Fruit fly (Drosophila melanogaster) whole organism, embryonic: ENCODE results near the gene Rab19.

Source experiments
- CG10267 ChIP-seq: fragments of 200-800 bp; sonication (Bioruptor generic); optimal IDR thresholded peaks from 2 replicates; lab custom pipeline; 2018; ENCODE audit warnings: missing biosample characterization, mild to moderate bottlenecking, missing genetic modification characterization, moderate library complexity
- CG11456 ChIP-seq: fragments of 200-800 bp; sonication (Bioruptor generic); IDR thresholded peaks from 3 replicates; pipeline ENCODE4 v1.3.6; 2022; ENCODE audit warnings: missing biosample characterization, missing genetic modification characterization
- CG12391 ChIP-seq: fragments of 200-800 bp; sonication (Bioruptor generic); optimal IDR thresholded peaks from 3 replicates; lab custom pipeline; 2018; ENCODE audit warnings: missing biosample characterization, mild to moderate bottlenecking, missing genetic modification characterization, moderate library complexity
- CG12744 ChIP-seq: fragments of 200-800 bp; sonication (Bioruptor generic); optimal IDR thresholded peaks from 2 replicates; lab custom pipeline; 2016; ENCODE audit warnings: missing biosample characterization, missing genetic modification characterization
- CG14710 ChIP-seq: fragments of 200-800 bp; sonication (Bioruptor generic); optimal IDR thresholded peaks from 3 replicates; lab custom pipeline; 2019; ENCODE audit warnings: missing biosample characterization, mild to moderate bottlenecking, missing genetic modification characterization, moderate library complexity
- CG15696 ChIP-seq: fragments of 200-800 bp; sonication (Bioruptor generic); optimal IDR thresholded peaks from 2 replicates; lab custom pipeline; 2019; ENCODE audit warnings: missing biosample characterization, mild to moderate bottlenecking, missing genetic modification characterization, moderate library complexity
- CG16815 ChIP-seq: fragments of 200-800 bp; sonication (Bioruptor generic); optimal IDR thresholded peaks from 3 replicates; lab custom pipeline; 2017; ENCODE audit warnings: missing biosample characterization, mild to moderate bottlenecking, missing genetic modification characterization
- CG3065 ChIP-seq: fragments of 200-800 bp; sonication (Bioruptor generic); optimal IDR thresholded peaks from 2 replicates; lab custom pipeline; 2016; ENCODE audit warnings: missing biosample characterization, missing genetic modification characterization
- CG4617 ChIP-seq: fragments of 200-800 bp; sonication (Bioruptor generic); optimal IDR thresholded peaks from 3 replicates; lab custom pipeline; 2016; ENCODE audit warnings: missing biosample characterization, missing genetic modification characterization, borderline replicate concordance
- CG4820 ChIP-seq: fragments of 200-800 bp; sonication (Bioruptor generic); optimal IDR thresholded peaks from 3 replicates; lab custom pipeline; 2016; ENCODE audit warnings: missing biosample characterization, missing genetic modification characterization
- CG5245 ChIP-seq: fragments of 200-800 bp; sonication (Bioruptor generic); optimal IDR thresholded peaks from 3 replicates; lab custom pipeline; 2016; ENCODE audit warnings: missing biosample characterization, missing genetic modification characterization
- CG6765 ChIP-seq: fragments of 200-800 bp; sonication (Bioruptor generic); optimal IDR thresholded peaks from 3 replicates; lab custom pipeline; 2017; ENCODE audit warnings: missing biosample characterization, mild to moderate bottlenecking, missing genetic modification characterization
- CG7556 ChIP-seq: fragments of 200-800 bp; sonication (Bioruptor generic); optimal IDR thresholded peaks from 2 replicates; lab custom pipeline; 2017; ENCODE audit warnings: missing biosample characterization, mild to moderate bottlenecking, missing genetic modification characterization
- CG9727 ChIP-seq: fragments of 200-800 bp; sonication (Bioruptor generic); optimal IDR thresholded peaks from 3 replicates; lab custom pipeline; 2017; ENCODE audit warnings: missing biosample characterization, mild to moderate bottlenecking, missing genetic modification characterization
- CTCF ChIP-seq: fragments of 200-800 bp; sonication (Bioruptor generic); optimal IDR thresholded peaks from 2 replicates; lab custom pipeline; 2017; ENCODE audit warnings: missing biosample characterization, mild to moderate bottlenecking, missing genetic modification characterization, moderate library complexity
- CoRest ChIP-seq: fragments of 200-800 bp; sonication (Bioruptor generic); optimal IDR thresholded peaks from 3 replicates; lab custom pipeline; 2018; ENCODE audit warnings: missing biosample characterization, mild to moderate bottlenecking, missing genetic modification characterization, moderate library complexity
- Dad ChIP-seq: fragments of 200-800 bp; sonication (Bioruptor generic); optimal IDR thresholded peaks from 3 replicates; lab custom pipeline; 2016; ENCODE audit warnings: missing biosample characterization, missing genetic modification characterization
- Dek ChIP-seq: fragments of 200-800 bp; sonication (Bioruptor generic); optimal IDR thresholded peaks from 3 replicates; lab custom pipeline; 2019; ENCODE audit warnings: missing biosample characterization, mild to moderate bottlenecking, missing genetic modification characterization, moderate library complexity
- Dip3 ChIP-seq: fragments of 200-800 bp; sonication (Bioruptor generic); optimal IDR thresholded peaks from 3 replicates; lab custom pipeline; 2016; ENCODE audit warnings: missing biosample characterization, missing genetic modification characterization
- Fer1 ChIP-seq: fragments of 200-800 bp; sonication (Bioruptor generic); optimal IDR thresholded peaks from 2 replicates; lab custom pipeline; 2017; ENCODE audit warnings: missing biosample characterization, mild to moderate bottlenecking, missing genetic modification characterization
- Hr51 ChIP-seq, 2 experiments: fragments of 200-800 bp; sonication (Bioruptor generic); optimal IDR thresholded peaks; 2 replicates in 1 of 2; 3 replicates in 1 of 2; lab custom pipeline; 2016 to 2018; ENCODE audit warnings: missing biosample characterization in 2 of 2, missing genetic modification characterization in 2 of 2, mild to moderate bottlenecking in 1 of 2, moderate library complexity in 1 of 2
- Hsf ChIP-seq: fragments of 200-800 bp; sonication (Bioruptor generic); optimal IDR thresholded peaks from 3 replicates; lab custom pipeline; 2016; ENCODE audit warnings: missing biosample characterization, missing genetic modification characterization
- Lhr ChIP-seq: fragments of 200-800 bp; sonication (Bioruptor generic); optimal IDR thresholded peaks from 3 replicates; lab custom pipeline; 2017; ENCODE audit warnings: mild to moderate bottlenecking, missing biosample characterization, missing genetic modification reagents, missing genetic modification characterization
- Mad ChIP-seq: fragments of 200-800 bp; sonication (Bioruptor generic); optimal IDR thresholded peaks from 2 replicates; lab custom pipeline; 2016; ENCODE audit warnings: missing biosample characterization, missing genetic modification characterization
- Ptx1 ChIP-seq: fragments of 200-800 bp; sonication (Bioruptor generic); IDR thresholded peaks from 2 replicates; pipeline ENCODE4 v1.3.6; 2022; ENCODE audit warnings: missing biosample characterization, missing genetic modification characterization
- Rfx ChIP-seq: fragments of 200-800 bp; sonication (Bioruptor generic); IDR thresholded peaks from 2 replicates; pipeline ENCODE4 v1.3.6; 2022; ENCODE audit warnings: missing biosample characterization, missing genetic modification characterization
- Rx ChIP-seq: fragments of 200-800 bp; sonication (Bioruptor generic); IDR thresholded peaks from 2 replicates; pipeline ENCODE4 v1.3.6; 2022; ENCODE audit warnings: missing biosample characterization, missing genetic modification characterization
- Sin3A ChIP-seq: fragments of >200 bp; optimal IDR thresholded peaks from 2 replicates; lab custom pipeline; 2018
- Sox100B ChIP-seq: fragments of 200-800 bp; sonication (Bioruptor generic); optimal IDR thresholded peaks from 3 replicates; lab custom pipeline; 2018; ENCODE audit warnings: missing biosample characterization, mild to moderate bottlenecking, missing genetic modification characterization
- Ssrp ChIP-seq: fragments of 200-800 bp; sonication (Bioruptor generic); optimal IDR thresholded peaks from 2 replicates; lab custom pipeline; 2018; ENCODE audit warnings: missing biosample characterization, mild to moderate bottlenecking, missing genetic modification characterization, moderate library complexity
- Xbp1 ChIP-seq: fragments of 200-800 bp; sonication (Bioruptor generic); optimal IDR thresholded peaks from 3 replicates; lab custom pipeline; 2016; ENCODE audit warnings: missing biosample characterization, mild to moderate bottlenecking, missing genetic modification characterization
- al ChIP-seq: fragments of 200-800 bp; sonication (Bioruptor generic); IDR thresholded peaks from 2 replicates; pipeline ENCODE4 v1.3.6; 2022; ENCODE audit warnings: missing biosample characterization, missing genetic modification characterization
- ara ChIP-seq: fragments of 200-800 bp; sonication (Bioruptor generic); IDR thresholded peaks from 2 replicates; pipeline ENCODE4 v1.3.6; 2022; ENCODE audit warnings: missing biosample characterization, missing genetic modification characterization
- cato ChIP-seq: fragments of 200-800 bp; sonication (Bioruptor generic); optimal IDR thresholded peaks from 2 replicates; lab custom pipeline; 2016; ENCODE audit warnings: missing biosample characterization, missing genetic modification characterization, borderline replicate concordance
- corto ChIP-seq: fragments of 200-800 bp; sonication (Bioruptor generic); optimal IDR thresholded peaks from 2 replicates; lab custom pipeline; 2016; ENCODE audit warnings: missing biosample characterization, mild to moderate bottlenecking, missing genetic modification characterization, moderate library complexity
- gfzf ChIP-seq: fragments of 200-800 bp; sonication (Bioruptor generic); optimal IDR thresholded peaks from 2 replicates; lab custom pipeline; 2016; ENCODE audit warnings: missing biosample characterization, mild to moderate bottlenecking, missing genetic modification characterization, moderate library complexity
- grau ChIP-seq: fragments of 200-800 bp; optimal IDR thresholded peaks from 3 replicates; lab custom pipeline; 2019; ENCODE audit warnings: missing biosample characterization, mild to moderate bottlenecking, missing genetic modification characterization, moderate library complexity
- h ChIP-seq: fragments of >200 bp; optimal IDR thresholded peaks from 2 replicates; lab custom pipeline; 2017
- hkb ChIP-seq, 2 experiments: fragments of 200-800 bp in 1 of 2; fragments of >200 bp in 1 of 2; sonication (Bioruptor generic) in 1 of 2; IDR thresholded peaks in 1 of 2; optimal IDR thresholded peaks in 1 of 2; 2 replicates each; pipeline versions ENCODE4 v1.3.6 to Lab custom; 2017 to 2022; ENCODE audit warnings: missing biosample characterization in 1 of 2, missing genetic modification characterization in 1 of 2
- kah ChIP-seq: fragments of 200-800 bp; sonication (Bioruptor generic); optimal IDR thresholded peaks from 2 replicates; lab custom pipeline; 2018; ENCODE audit warnings: missing biosample characterization, mild to moderate bottlenecking, missing genetic modification characterization
- ken ChIP-seq: fragments of 200-800 bp; sonication (Bioruptor generic); IDR thresholded peaks from 3 replicates; pipeline ENCODE4 v1.3.6; 2022; ENCODE audit warnings: missing biosample characterization, missing genetic modification characterization
- mam ChIP-seq: fragments of 200-800 bp; sonication (Bioruptor generic); optimal IDR thresholded peaks from 3 replicates; lab custom pipeline; 2016; ENCODE audit warnings: missing biosample characterization, missing genetic modification characterization
- mirr ChIP-seq: fragments of 200-800 bp; sonication (Bioruptor generic); optimal IDR thresholded peaks from 3 replicates; lab custom pipeline; 2018; ENCODE audit warnings: missing biosample characterization, mild to moderate bottlenecking, missing genetic modification characterization
- nmo ChIP-seq: fragments of 200-800 bp; sonication (Bioruptor generic); optimal IDR thresholded peaks from 2 replicates; lab custom pipeline; 2018; ENCODE audit warnings: missing biosample characterization, mild to moderate bottlenecking, missing genetic modification characterization, moderate library complexity
- phol ChIP-seq: fragments of 200-800 bp; sonication (Bioruptor generic); optimal IDR thresholded peaks from 3 replicates; lab custom pipeline; 2018; ENCODE audit warnings: missing biosample characterization, mild to moderate bottlenecking, missing genetic modification characterization, moderate library complexity
- pzg ChIP-seq: fragments of 200-800 bp; sonication (Bioruptor generic); optimal IDR thresholded peaks from 3 replicates; lab custom pipeline; 2018; ENCODE audit warnings: missing biosample characterization, mild to moderate bottlenecking, missing genetic modification characterization, moderate library complexity
- tgo ChIP-seq: fragments of 200-800 bp; sonication (Bioruptor generic); IDR thresholded peaks from 3 replicates; pipeline ENCODE4 v1.3.6; 2022; ENCODE audit warnings: missing biosample characterization, missing genetic modification characterization
- tin ChIP-seq: fragments of 200-800 bp; sonication (Bioruptor generic); optimal IDR thresholded peaks from 3 replicates; lab custom pipeline; 2016; ENCODE audit warnings: missing biosample characterization, missing genetic modification characterization
- trem ChIP-seq: fragments of 200-800 bp; optimal IDR thresholded peaks from 3 replicates; lab custom pipeline; 2019; ENCODE audit warnings: missing biosample characterization, mild to moderate bottlenecking, missing genetic modification characterization, moderate library complexity
- zen ChIP-seq: fragments of 200-800 bp; sonication (Bioruptor generic); optimal IDR thresholded peaks from 3 replicates; lab custom pipeline; 2018; ENCODE audit warnings: missing biosample characterization, mild to moderate bottlenecking, missing genetic modification characterization, moderate library complexity

Rab19 gene

dm6 chr3L:8308891-8309352 lies 12.1 kb downstream of the Rab19 start, which contains the start of gene BI-1 (continued):
- TF ChIP-seq gfzf (peak; percentile 15), CG11456 (GFP tag; lab: Robert Waterston, UW) (no peak), CG4820 (GFP tag; lab: Kevin White, UChicago) (peak; percentile 66), Mad (GFP tag; lab: Kevin White, UChicago) (peak; percentile 27), mam (GFP tag; lab: Kevin White, UChicago) (peak; percentile 58), tin (GFP tag; lab: Kevin White, UChicago) (peak; percentile 69), trem (tag; lab: Kevin White, UChicago) (peak; percentile 42), tgo (GFP tag; lab: Robert Waterston, UW) (peak; percentile 45; the same call in 2 of the 3 replicates), CG9727 (GFP tag; lab: Kevin White, UChicago) (peak; percentile 63), Ptx1 (GFP tag; lab: Robert Waterston, UW) (peak; percentile 33), CG12744 (GFP tag; lab: Kevin White, UChicago) (no peak), CG7556 (GFP tag; lab: Kevin White, UChicago) (peak; percentile 74), kah (GFP tag; lab: Kevin White, UChicago) (peak; percentile 70), Rfx (GFP tag; lab: Robert Waterston, UW) (peak; percentile 69; the same call in 1 of the 2 replicates), Hsf (GFP tag; lab: Kevin White, UChicago) (peak; percentile 52), h (lab: Kevin White, UChicago) (no peak), Lhr (GFP tag; lab: Kevin White, UChicago) (peak; percentile 26), CG5245 (GFP tag; lab: Kevin White, UChicago) (peak; percentile 35), al (GFP tag; lab: Robert Waterston, UW) (peak; percentile 53), CG4617 (peak; percentile 63), CG12391 (peak; percentile 73), Fer1 (GFP tag; lab: Kevin White, UChicago) (peak; percentile 78), Rx (0 out of 2 replicates have a peak, but pooled peaks have one; percentile 3), CG6765 (GFP tag; lab: Kevin White, UChicago) (peak; percentile 56), grau (tag; lab: Kevin White, UChicago) (peak; percentile 79), cato (GFP tag; lab: Kevin White, UChicago) (peak; percentile 19), CG15696 (tag; lab: Kevin White, UChicago) (peak; percentile 61), Ssrp (tag; lab: Kevin White, UChicago) (peak; percentile 39), ken (GFP tag; lab: Robert Waterston, UW) (0 out of 3 replicates have a peak, but pooled peaks have one; percentile 15), CTCF (peak; percentile 22), mirr (GFP tag; lab: Kevin White, UChicago) (peak; percentile 33), Hr51 (GFP tag; optimal IDR thresholded peaks at IDR 0.05; lab: Kevin White, UChicago) (peak in 1 of 2 experiments; percentile 5), Dip3 (GFP tag; lab: Kevin White, UChicago) (peak; percentile 32), Sox100B (GFP tag; lab: Kevin White, UChicago) (peak; percentile 79), Dad (peak; percentile 55), ara (GFP tag; lab: Robert Waterston, UW) (no peak), corto (peak; percentile 17), Sin3A (lab: Kevin White, UChicago) (peak; percentile 42), CG3065 (no peak), CG16815 (peak; percentile 23), phol (tag; lab: Kevin White, UChicago) (peak; percentile 81), CG14710 (tag; lab: Kevin White, UChicago) (peak; percentile 82), hkb (optimal IDR thresholded peaks at IDR 0.05; lab: Kevin White, UChicago) (peak; percentile 82), hkb (GFP tag; IDR thresholded peaks at IDR 0.05; lab: Robert Waterston, UW) (no peak), Dek (tag; lab: Kevin White, UChicago) (peak; percentile 69), nmo (GFP tag; lab: Kevin White, UChicago) (peak; percentile 75), zen (tag; lab: Kevin White, UChicago) (peak; percentile 56), Xbp1 (peak; percentile 89), pzg (GFP tag; lab: Kevin White, UChicago) (peak; percentile 59), CG10267 (tag; lab: Kevin White, UChicago) (peak; percentile 100), CoRest (tag; lab: Kevin White, UChicago) (peak; percentile 84)
- TF ChIP-seq, all 482 proteins: peak for 210
